Worm (Caenorhabditis elegans): ENCODE data around the gene F26G1.1.

DNA sequence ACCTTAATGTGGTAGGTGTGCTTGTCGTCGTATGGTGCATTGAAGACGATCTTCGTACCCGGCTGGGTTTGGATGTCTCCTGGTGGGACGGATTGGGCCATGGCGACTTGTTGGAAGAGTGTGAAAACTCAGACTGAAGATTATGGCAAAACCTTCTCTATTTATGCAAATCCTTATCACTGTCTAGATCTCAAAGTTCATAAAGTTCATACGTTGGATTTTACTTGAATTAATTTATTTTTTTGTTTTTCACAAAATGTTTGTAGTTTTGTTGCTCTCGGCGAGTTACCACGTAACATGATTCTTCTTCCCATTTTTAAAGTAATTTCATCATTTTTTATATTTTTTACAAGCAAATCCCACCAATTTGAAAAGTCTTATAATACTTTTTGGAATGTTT is 5.2 kb upstream of the F26G1.1 start, which contains the start of gene msp-3:
- TF ChIP-seq unc-39 (tag; optimal IDR thresholded peaks at IDR 0.05) (no peak), pha-4 (tag; optimal IDR thresholded peaks at IDR 0.05) (no peak), mep-1 (tag; optimal IDR thresholded peaks at IDR 0.05) (no peak), nhr-12 (tag; optimal IDR thresholded peaks at IDR 0.05) (no peak), elt-3 (tag; optimal IDR thresholded peaks at IDR 0.05) (no peak), nhr-237 (tag; optimal IDR thresholded peaks at IDR 0.05) (no peak)
